Worm (Caenorhabditis elegans) whole organism, L2 larva: ENCODE results near the gene C50F7.9.

Experiments used
- C34F6.9 ChIP-seq: fragments of 150-350 bp; optimal IDR thresholded peaks from 2 replicates; lab custom pipeline; 2014; ENCODE audit warnings: missing biosample characterization, missing genetic modification characterization
- F13H6.1 ChIP-seq: sonication (generic microtip); optimal IDR thresholded peaks from 2 replicates; lab custom pipeline; 2016; ENCODE audit warnings: missing genetic modification characterization, missing compliant biosample characterization
- R02D3.7 ChIP-seq: fragments of 150-350 bp; optimal IDR thresholded peaks from 2 replicates; lab custom pipeline; 2014; ENCODE audit warnings: missing biosample characterization, missing genetic modification characterization
- ZK546.5 ChIP-seq: sonication (generic microtip); optimal IDR thresholded peaks from 2 replicates; lab custom pipeline; 2017; ENCODE audit warnings: missing biosample characterization, missing genetic modification characterization
- ama-1 ChIP-seq: fragments of 150-350 bp; optimal IDR thresholded peaks from 2 replicates; lab custom pipeline; 2018; ENCODE audit warnings: inconsistent platforms
- ceh-16 ChIP-seq: fragments of 150-350 bp; optimal IDR thresholded peaks from 2 replicates; lab custom pipeline; 2014; ENCODE audit warnings: missing biosample characterization, missing genetic modification characterization
- ceh-82 ChIP-seq: fragments of 150-350 bp; optimal IDR thresholded peaks from 2 replicates; lab custom pipeline; 2014; ENCODE audit warnings: missing biosample characterization, missing genetic modification characterization
- dmd-4 ChIP-seq: sonication (generic microtip); optimal IDR thresholded peaks from 2 replicates; lab custom pipeline; 2017; ENCODE audit warnings: missing biosample characterization, missing genetic modification characterization
- egl-27 ChIP-seq: sonication (generic microtip); optimal IDR thresholded peaks from 3 replicates; lab custom pipeline; 2017; ENCODE audit warnings: missing biosample characterization, missing genetic modification reagents, missing genetic modification characterization
- elt-1 ChIP-seq: fragments of 150-350 bp; optimal IDR thresholded peaks from 2 replicates; lab custom pipeline; 2014; ENCODE audit warnings: missing biosample characterization, missing genetic modification characterization
- elt-3 ChIP-seq: sonication (generic microtip); optimal IDR thresholded peaks from 2 replicates; lab custom pipeline; 2017; ENCODE audit warnings: missing biosample characterization, missing genetic modification characterization
- lin-13 ChIP-seq: fragments of 150-350 bp; optimal IDR thresholded peaks from 2 replicates; lab custom pipeline; 2014; ENCODE audit warnings: missing biosample characterization, missing genetic modification reagents, missing genetic modification characterization
- lin-39 ChIP-seq: fragments of 150-350 bp; optimal IDR thresholded peaks from 2 replicates; lab custom pipeline; 2014; ENCODE audit warnings: missing biosample characterization, missing genetic modification reagents, missing genetic modification characterization
- lsy-2 ChIP-seq, 2 experiments: fragments of 150-350 bp in 1 of 2; sonication (generic microtip) in 1 of 2; optimal IDR thresholded peaks; 2 replicates each; lab custom pipeline; 2014 to 2017; ENCODE audit warnings: missing biosample characterization in 2 of 2, missing genetic modification characterization in 2 of 2
- mab-5 ChIP-seq: fragments of 150-350 bp; optimal IDR thresholded peaks from 2 replicates; lab custom pipeline; 2014; ENCODE audit warnings: missing biosample characterization, missing genetic modification characterization
- mbf-1 ChIP-seq: sonication (generic microtip); optimal IDR thresholded peaks from 2 replicates; lab custom pipeline; 2017; ENCODE audit warnings: missing biosample characterization, missing genetic modification characterization
- mdl-1 ChIP-seq, 2 experiments: fragments of 150-350 bp in 1 of 2; sonication (generic microtip) in 1 of 2; optimal IDR thresholded peaks; 2 replicates each; lab custom pipeline; 2017; ENCODE audit warnings: missing biosample characterization in 2 of 2, missing genetic modification characterization in 2 of 2
- nhr-10 ChIP-seq: sonication (generic microtip); optimal IDR thresholded peaks from 2 replicates; lab custom pipeline; 2017; ENCODE audit warnings: missing biosample characterization, missing genetic modification characterization
- nhr-11 ChIP-seq: fragments of 150-350 bp; optimal IDR thresholded peaks from 2 replicates; lab custom pipeline; 2014; ENCODE audit warnings: missing biosample characterization, missing genetic modification characterization
- nhr-12 ChIP-seq: fragments of 150-350 bp; optimal IDR thresholded peaks from 2 replicates; lab custom pipeline; 2014; ENCODE audit warnings: missing biosample characterization, missing genetic modification characterization
- nhr-129 ChIP-seq: fragments of 150-350 bp; optimal IDR thresholded peaks from 2 replicates; lab custom pipeline; 2014; ENCODE audit warnings: missing biosample characterization, missing genetic modification characterization
- nhr-21 ChIP-seq: fragments of 150-350 bp; optimal IDR thresholded peaks from 2 replicates; lab custom pipeline; 2014; ENCODE audit warnings: missing biosample characterization, missing genetic modification characterization
- nhr-23 ChIP-seq: fragments of 150-350 bp; optimal IDR thresholded peaks from 2 replicates; lab custom pipeline; 2014; ENCODE audit warnings: missing biosample characterization, missing genetic modification reagents, missing genetic modification characterization
- nhr-237 ChIP-seq: fragments of 150-350 bp; optimal IDR thresholded peaks from 2 replicates; lab custom pipeline; 2014; ENCODE audit warnings: missing biosample characterization, missing genetic modification characterization
- nhr-25 ChIP-seq: fragments of 150-350 bp; sonication (generic microtip); optimal IDR thresholded peaks from 3 replicates; lab custom pipeline; 2014; ENCODE audit warnings: missing biosample characterization, missing genetic modification characterization
- nhr-6 ChIP-seq: fragments of 150-350 bp; optimal IDR thresholded peaks from 2 replicates; lab custom pipeline; 2014; ENCODE audit warnings: missing biosample characterization, missing genetic modification characterization
- nhr-77 ChIP-seq: fragments of 150-350 bp; optimal IDR thresholded peaks from 2 replicates; lab custom pipeline; 2014; ENCODE audit warnings: missing biosample characterization, missing genetic modification characterization
- peb-1 ChIP-seq: fragments of 150-350 bp; optimal IDR thresholded peaks from 2 replicates; lab custom pipeline; 2014; ENCODE audit warnings: missing biosample characterization, missing genetic modification characterization
- sem-4 ChIP-seq: fragments of 150-350 bp; optimal IDR thresholded peaks from 2 replicates; lab custom pipeline; 2014; ENCODE audit warnings: missing biosample characterization, missing genetic modification reagents, missing genetic modification characterization
- skn-1 ChIP-seq: sonication (generic microtip); optimal IDR thresholded peaks from 2 replicates; lab custom pipeline; 2017; ENCODE audit warnings: missing biosample characterization, missing genetic modification characterization
- sma-3 ChIP-seq: sonication (generic microtip); optimal IDR thresholded peaks from 2 replicates; lab custom pipeline; 2016; ENCODE audit warnings: missing genetic modification reagents, missing genetic modification characterization, missing compliant biosample characterization
- sma-9 ChIP-seq, 2 experiments: fragments of 150-350 bp in 1 of 2; sonication (generic microtip) in 1 of 2; optimal IDR thresholded peaks; 2 replicates each; lab custom pipeline; 2014 to 2016; ENCODE audit warnings: missing genetic modification characterization in 2 of 2, mild to moderate bottlenecking in 1 of 2, missing biosample characterization in 1 of 2, missing compliant biosample characterization in 1 of 2, missing genetic modification reagents in 1 of 2, moderate library complexity in 1 of 2
- unc-39 ChIP-seq: fragments of 150-350 bp; optimal IDR thresholded peaks from 2 replicates; lab custom pipeline; 2014; ENCODE audit warnings: missing biosample characterization, missing genetic modification characterization
- unc-55 ChIP-seq: fragments of 150-350 bp; sonication (generic microtip); optimal IDR thresholded peaks from 3 replicates; lab custom pipeline; 2014; ENCODE audit warnings: missing biosample characterization, missing genetic modification reagents, missing genetic modification characterization
- unc-62 ChIP-seq: fragments of 150-350 bp; optimal IDR thresholded peaks from 2 replicates; lab custom pipeline; 2014; ENCODE audit warnings: missing biosample characterization, missing genetic modification reagents, missing genetic modification characterization
- ztf-1 ChIP-seq: fragments of 200-800 bp; sonication (Bioruptor generic); conservative IDR thresholded peaks from 2 replicates; pipeline ENCODE4 v1.3.6; 2022; ENCODE audit warnings: missing genetic modification characterization, missing compliant biosample characterization
- ztf-11 ChIP-seq: sonication (generic microtip); optimal IDR thresholded peaks from 2 replicates; lab custom pipeline; 2017; ENCODE audit warnings: missing biosample characterization, missing genetic modification characterization
- ztf-4 ChIP-seq: fragments of 150-350 bp; optimal IDR thresholded peaks from 2 replicates; lab custom pipeline; 2014; ENCODE audit warnings: missing biosample characterization, missing genetic modification characterization

C50F7.9 gene

ce11 chrIV:7770162-7770561 lies 38.3 kb upstream of the C50F7.9 start, which contains the start of gene rdl-1:
Gene rdl-1, minus strand, starts transcription at chrIV:7770262.
- TF ChIP-seq skn-1 (tag; lab: Kevin White, UChicago) (no peak), R02D3.7 (tag; lab: Kevin White, UChicago) (no peak), nhr-6 (tag; lab: Kevin White, UChicago) (no peak), F13H6.1 (no peak), sma-9 (GFP tag; optimal IDR thresholded peaks at IDR 0.05; lab: Kevin White, UChicago) (no peak), sma-9 (tag; optimal IDR thresholded peaks at IDR 0.05; lab: Kevin White, UChicago) (no peak), nhr-10 (tag; lab: Kevin White, UChicago) (no peak), lin-13 (no peak)
- TF ChIP-seq, all 48 proteins: peak for 0

- TF ChIP-seq nhr-12 (no peak), sem-4 (tag; lab: Kevin White, UChicago) (no peak), elt-3 (tag; lab: Kevin White, UChicago) (no peak), nhr-129 (tag; lab: Kevin White, UChicago) (no peak), sma-3 (GFP tag; lab: Kevin White, UChicago) (no peak), nhr-77 (no peak), egl-27 (tag; lab: Kevin White, UChicago) (no peak), nhr-11 (tag; lab: Kevin White, UChicago) (no peak), nhr-6 (tag; lab: Kevin White, UChicago) (no peak), lin-39 (no peak), nhr-21 (no peak), unc-55 (GFP tag; lab: Kevin White, UChicago) (no peak), mbf-1 (tag; lab: Kevin White, UChicago) (no peak), nhr-23 (tag; lab: Kevin White, UChicago) (no peak), ztf-1 (no peak), nhr-237 (tag; lab: Kevin White, UChicago) (no peak), ztf-4 (tag; lab: Kevin White, UChicago) (no peak), C34F6.9 (tag; lab: Kevin White, UChicago) (no peak), ama-1 (lab: Kevin White, UChicago) (no peak), dmd-4 (tag; lab: Kevin White, UChicago) (no peak)
Measured at ce11 chrIV:7764319-7764718, 32.5 kb upstream of the C50F7.9 start.

- TF ChIP-seq F13H6.1 (no peak), nhr-77 (no peak), ceh-16 (tag; lab: Kevin White, UChicago) (no peak), ZK546.5 (tag; lab: Kevin White, UChicago) (no peak), ceh-82 (tag; lab: Kevin White, UChicago) (no peak), lin-13 (no peak), dmd-4 (tag; lab: Kevin White, UChicago) (no peak), mdl-1 (tag; optimal IDR thresholded peaks at IDR 0.05; lab: Kevin White, UChicago) (no peak), nhr-12 (no peak), mbf-1 (tag; lab: Kevin White, UChicago) (no peak)
Measured at ce11 chrIV:7763748-7764147, 31.9 kb upstream of the C50F7.9 start, which contains the start of the genes C46A5.6 and C46A5.1. Gene C46A5.6, minus strand, starts transcription at chrIV:7763848. Gene C46A5.1, plus strand, starts transcription at chrIV:7763931.

- TF ChIP-seq sma-3 (GFP tag; lab: Kevin White, UChicago), result no peak
- no peak for TF ChIP-seq ztf-4 (tag; lab: Kevin White, UChicago)
- no peak for TF ChIP-seq R02D3.7 (tag; lab: Kevin White, UChicago)
- TF ChIP-seq elt-1, result no peak
- TF ChIP-seq nhr-23 (tag; lab: Kevin White, UChicago), result no peak
- no peak for TF ChIP-seq ztf-11 (tag; lab: Kevin White, UChicago)
- TF ChIP-seq lsy-2 (tag; optimal IDR thresholded peaks at IDR 0.05; lab: Kevin White, UChicago), result no peak
- TF ChIP-seq mab-5 (tag; lab: Kevin White, UChicago), result no peak
- TF ChIP-seq sem-4 (tag; lab: Kevin White, UChicago), result no peak
- TF ChIP-seq nhr-237 (tag; lab: Kevin White, UChicago), result no peak
- no peak for TF ChIP-seq elt-3 (tag; lab: Kevin White, UChicago)
- TF ChIP-seq dmd-4 (tag; lab: Kevin White, UChicago), result no peak
- TF ChIP-seq unc-62 (GFP tag; lab: Kevin White, UChicago), result no peak
- TF ChIP-seq unc-39 (tag; lab: Kevin White, UChicago), result no peak
- TF ChIP-seq nhr-12, result no peak
- no peak for TF ChIP-seq mbf-1 (tag; lab: Kevin White, UChicago)
- no peak for TF ChIP-seq ztf-1
- no peak for TF ChIP-seq peb-1 (tag; lab: Kevin White, UChicago)
- TF ChIP-seq lin-39, result no peak
- no peak for TF ChIP-seq nhr-25
Measured at ce11 chrIV:7760117-7760516, 28.3 kb upstream of the C50F7.9 start, which contains the start of gene del-7. Gene del-7, plus strand, starts transcription at chrIV:7760417.
